Worm (Caenorhabditis elegans): Measurements from ENCODE around the gene sri-27.

ce11 chrV:1756099-1756498 is 30.6 kb downstream of the sri-27 start:
- TF ChIP-seq unc-62 (GFP tag; optimal IDR thresholded peaks at IDR 0.05): no peak
- no peak for TF ChIP-seq nhr-77 (tag; optimal IDR thresholded peaks at IDR 0.05)
- TF ChIP-seq ZK546.5 (tag; optimal IDR thresholded peaks at IDR 0.05): no peak
- no peak for TF ChIP-seq mdl-1 (tag; optimal IDR thresholded peaks at IDR 0.05)
- TF ChIP-seq snpc-4 (tag; optimal IDR thresholded peaks at IDR 0.05): no peak
- no peak for TF ChIP-seq elt-3 (tag; optimal IDR thresholded peaks at IDR 0.05)
- no peak for TF ChIP-seq nhr-237 (tag; optimal IDR thresholded peaks at IDR 0.05)
- no peak for TF ChIP-seq aly-2 (tag; optimal IDR thresholded peaks at IDR 0.05)
- no peak for TF ChIP-seq nhr-23 (tag; optimal IDR thresholded peaks at IDR 0.05)
- no peak for TF ChIP-seq ama-1 (optimal IDR thresholded peaks at IDR 0.05)
- peak; percentile 7 for TF ChIP-seq pqm-1 (tag; optimal IDR thresholded peaks at IDR 0.05)
- no peak for TF ChIP-seq R02D3.7 (tag; optimal IDR thresholded peaks at IDR 0.05)
- TF ChIP-seq unc-39 (tag; optimal IDR thresholded peaks at IDR 0.05): no peak
- no peak for TF ChIP-seq elt-1 (tag; optimal IDR thresholded peaks at IDR 0.05)
